Worm (Caenorhabditis elegans): ENCODE measurements around the gene C07H6.9.
A peak's percentile ranks its signal among the peaks of the same experiment; 100 is the strongest.

Gene C07H6.9

DNA sequence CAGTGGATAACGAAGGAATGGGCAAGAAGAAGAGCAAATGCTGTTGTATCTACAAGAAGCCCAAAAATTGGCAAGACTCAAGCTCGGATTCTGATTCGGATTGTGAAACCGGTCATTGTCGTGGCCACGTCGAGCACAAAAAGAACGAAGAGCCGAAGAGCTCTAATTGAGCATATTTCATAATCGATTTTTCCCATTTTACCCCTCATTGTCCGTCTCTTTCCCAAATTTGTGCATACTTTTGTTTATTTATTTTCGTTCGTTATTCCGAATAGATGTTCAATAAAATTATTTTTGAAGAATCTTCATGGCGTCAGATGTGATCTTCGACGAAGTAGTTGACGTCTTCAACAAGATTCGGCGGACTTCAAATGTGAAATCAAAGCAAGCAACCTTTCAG, 21.9 kb upstream of the C07H6.9 start, which contains the start of gene lig-4:
Gene lig-4 (plus strand): TSS at position 301 of the 400 bp plus-strand sequence.
- no peak for TF ChIP-seq nhr-23 (tag; optimal IDR thresholded peaks at IDR 0.05)
- no peak for TF ChIP-seq elt-1 (tag; optimal IDR thresholded peaks at IDR 0.05)
- TF ChIP-seq eor-1 (tag; optimal IDR thresholded peaks at IDR 0.05): no peak
- no peak for TF ChIP-seq sea-2 (GFP tag; optimal IDR thresholded peaks at IDR 0.05)
- no peak for TF ChIP-seq skn-1 (tag; optimal IDR thresholded peaks at IDR 0.05)
- no peak for TF ChIP-seq fos-1 (tag; optimal IDR thresholded peaks at IDR 0.05)
- TF ChIP-seq ZK546.5 (tag; optimal IDR thresholded peaks at IDR 0.05): no peak
- no peak for TF ChIP-seq ceh-9 (tag; optimal IDR thresholded peaks at IDR 0.05)
- no peak for TF ChIP-seq daf-12 (tag; optimal IDR thresholded peaks at IDR 0.05)
- no peak for TF ChIP-seq nhr-76 (tag; optimal IDR thresholded peaks at IDR 0.05)
- no peak for TF ChIP-seq R02D3.7 (tag; optimal IDR thresholded peaks at IDR 0.05)
- no peak for TF ChIP-seq mdl-1 (tag; optimal IDR thresholded peaks at IDR 0.05)
- no peak for TF ChIP-seq nhr-28 (tag; optimal IDR thresholded peaks at IDR 0.05)
- no peak for TF ChIP-seq fkh-2 (tag; optimal IDR thresholded peaks at IDR 0.05)
- no peak for TF ChIP-seq nfya-1 (tag; optimal IDR thresholded peaks at IDR 0.05; ENCODE audit: insufficient read depth)
- no peak for TF ChIP-seq pqm-1 (tag; optimal IDR thresholded peaks at IDR 0.05)
- no peak for TF ChIP-seq ama-1 (optimal IDR thresholded peaks at IDR 0.05)

DNA sequence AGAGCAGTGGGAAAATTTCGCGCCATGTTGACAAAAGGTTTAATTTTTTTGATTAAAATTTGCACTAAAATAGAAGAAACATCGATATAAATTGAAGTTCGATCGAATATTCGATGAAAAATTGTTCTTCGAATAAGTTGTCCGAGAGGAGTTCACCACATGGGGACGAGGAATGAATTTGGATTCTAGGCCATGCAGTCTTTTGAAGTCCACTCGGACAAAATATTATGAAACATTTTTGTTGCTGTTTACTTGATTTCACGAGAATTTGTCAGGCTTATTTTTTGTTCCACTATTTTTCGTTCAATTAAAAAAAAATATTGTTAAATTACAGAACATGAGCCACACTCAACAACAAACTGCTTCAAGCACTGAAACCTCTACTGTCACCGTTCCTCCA, 21.4 kb upstream of the C07H6.9 start, which contains the start of the genes cux-7 and C07H6.2:
Gene cux-7 (minus strand): TSS at position 174 of the 400 bp plus-strand sequence.
Gene C07H6.2 (plus strand): TSS at position 338 of the 400 bp plus-strand sequence.
- TF ChIP-seq nhr-28 (tag; optimal IDR thresholded peaks at IDR 0.05): no peak
- peak; percentile 52 for TF ChIP-seq ceh-82 (tag; optimal IDR thresholded peaks at IDR 0.05)
- TF ChIP-seq lsy-12 (tag; optimal IDR thresholded peaks at IDR 0.05): peak; percentile 97
- peak; percentile 87 for TF ChIP-seq tbx-2 (tag; optimal IDR thresholded peaks at IDR 0.05)
- TF ChIP-seq nhr-77 (tag; optimal IDR thresholded peaks at IDR 0.05): peak; percentile 50
- TF ChIP-seq lin-39 (tag; optimal IDR thresholded peaks at IDR 0.05): peak; percentile 90
- TF ChIP-seq nhr-76 (tag; optimal IDR thresholded peaks at IDR 0.05): no peak
- TF ChIP-seq egl-27 (tag; optimal IDR thresholded peaks at IDR 0.05): peak; percentile 54
- TF ChIP-seq elt-2 (tag; optimal IDR thresholded peaks at IDR 0.05): peak; percentile 52
- TF ChIP-seq pha-4 (tag; optimal IDR thresholded peaks at IDR 0.05): peak; percentile 96
- peak; percentile 95 for TF ChIP-seq nhr-23 (tag; optimal IDR thresholded peaks at IDR 0.05)
- TF ChIP-seq skn-1 (tag; optimal IDR thresholded peaks at IDR 0.05): peak; percentile 87
- TF ChIP-seq nhr-67 (tag; optimal IDR thresholded peaks at IDR 0.05): peak; percentile 9
- no peak for TF ChIP-seq ztf-11 (tag; optimal IDR thresholded peaks at IDR 0.05)
- TF ChIP-seq ceh-28 (tag; optimal IDR thresholded peaks at IDR 0.05): peak; percentile 79
- no peak for TF ChIP-seq nhr-11 (tag; optimal IDR thresholded peaks at IDR 0.05)
- peak; percentile 72 for TF ChIP-seq R02D3.7 (tag; optimal IDR thresholded peaks at IDR 0.05)
- no peak for TF ChIP-seq ztf-4 (tag; optimal IDR thresholded peaks at IDR 0.05)
- no peak for TF ChIP-seq ceh-9 (tag; optimal IDR thresholded peaks at IDR 0.05)
- no peak for TF ChIP-seq nhr-237 (tag; optimal IDR thresholded peaks at IDR 0.05)
- peak; percentile 18 for TF ChIP-seq ceh-16 (tag; optimal IDR thresholded peaks at IDR 0.05)
- peak; percentile 91 for TF ChIP-seq nfya-1 (tag; optimal IDR thresholded peaks at IDR 0.05; ENCODE audit: insufficient read depth)
- no peak for TF ChIP-seq fos-1 (tag; optimal IDR thresholded peaks at IDR 0.05)
- TF ChIP-seq elt-1 (tag; optimal IDR thresholded peaks at IDR 0.05): peak; percentile 28
- peak; percentile 29 for TF ChIP-seq egl-5 (tag; optimal IDR thresholded peaks at IDR 0.05)
- TF ChIP-seq nhr-25 (tag; optimal IDR thresholded peaks at IDR 0.05): peak; percentile 88
- TF ChIP-seq nhr-43 (tag; optimal IDR thresholded peaks at IDR 0.05; ENCODE audit: poor library complexity, severe bottlenecking): peak; percentile 99
- peak; percentile 61 for TF ChIP-seq pqm-1 (tag; optimal IDR thresholded peaks at IDR 0.05)
- TF ChIP-seq jun-1 (tag; optimal IDR thresholded peaks at IDR 0.05): peak; percentile 77
- TF ChIP-seq lin-15B (tag; optimal IDR thresholded peaks at IDR 0.05): peak; percentile 96
- TF ChIP-seq snpc-4 (tag; optimal IDR thresholded peaks at IDR 0.05): peak; percentile 89

DNA sequence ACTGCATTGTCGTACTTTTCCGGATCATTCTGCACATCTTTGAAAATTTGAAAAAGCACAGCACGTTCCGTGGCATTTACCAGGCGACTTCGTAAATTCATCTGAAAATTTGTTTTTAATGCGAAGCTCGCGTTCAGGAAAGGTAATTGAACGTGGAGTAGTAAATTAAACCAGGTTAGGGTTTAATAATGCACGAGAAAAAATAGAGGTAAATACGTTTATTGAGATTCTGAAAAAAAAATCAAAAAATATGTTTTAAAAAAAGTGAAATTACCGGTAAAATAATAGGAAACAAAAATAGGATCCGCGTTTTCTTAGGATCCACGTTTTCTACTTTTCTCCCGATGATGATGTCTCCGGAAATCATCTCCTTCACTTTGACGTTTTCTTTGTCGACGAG, 19.2 kb upstream of the C07H6.9 start, which contains the start of gene clk-2:
Gene clk-2 (minus strand): TSS at position 101 of the 400 bp plus-strand sequence.
- no peak for TF ChIP-seq nhr-11 (tag; optimal IDR thresholded peaks at IDR 0.05)
- no peak for TF ChIP-seq sea-2 (GFP tag; optimal IDR thresholded peaks at IDR 0.05)
- no peak for TF ChIP-seq nhr-76 (tag; optimal IDR thresholded peaks at IDR 0.05)
- TF ChIP-seq fos-1 (tag; optimal IDR thresholded peaks at IDR 0.05): no peak
- no peak for TF ChIP-seq elt-2 (tag; optimal IDR thresholded peaks at IDR 0.05)
- TF ChIP-seq unc-39 (tag; optimal IDR thresholded peaks at IDR 0.05): no peak
